Fruit fly (Drosophila melanogaster) whole organism: ENCODE data around the gene CG42613.

Source experiments
- CG8478 ChIP-seq: fragments of >200 bp; optimal IDR thresholded peaks from 2 replicates; lab custom pipeline; 2018; ENCODE audit warnings: inconsistent platforms
- EcR ChIP-seq, 2 experiments: fragments of >200 bp; optimal IDR thresholded peaks; 2 replicates each; lab custom pipeline; 2017; ENCODE audit warnings: missing biosample characterization in 2 of 2, missing genetic modification characterization in 2 of 2, missing genetic modification reagents in 2 of 2
- pan ChIP-seq: fragments of >200 bp; optimal IDR thresholded peaks from 2 replicates; lab custom pipeline; 2017
- psq ChIP-seq: fragments of >200 bp; optimal IDR thresholded peaks from 2 replicates; lab custom pipeline; 2017

- TF ChIP-seq pan (lab: Kevin White, UChicago) (no peak), psq (no peak), CG8478 (lab: Kevin White, UChicago) (no peak), EcR (GFP tag; optimal IDR thresholded peaks at IDR 0.05; lab: Kevin White, UChicago) (no peak)
Observed at dm6 chr3R:18916715-18917253, 12.2 kb upstream of the CG42613 start.
